Fruit fly (Drosophila melanogaster): ENCODE results near the gene CG4998.

The CG4998 gene

DNA sequence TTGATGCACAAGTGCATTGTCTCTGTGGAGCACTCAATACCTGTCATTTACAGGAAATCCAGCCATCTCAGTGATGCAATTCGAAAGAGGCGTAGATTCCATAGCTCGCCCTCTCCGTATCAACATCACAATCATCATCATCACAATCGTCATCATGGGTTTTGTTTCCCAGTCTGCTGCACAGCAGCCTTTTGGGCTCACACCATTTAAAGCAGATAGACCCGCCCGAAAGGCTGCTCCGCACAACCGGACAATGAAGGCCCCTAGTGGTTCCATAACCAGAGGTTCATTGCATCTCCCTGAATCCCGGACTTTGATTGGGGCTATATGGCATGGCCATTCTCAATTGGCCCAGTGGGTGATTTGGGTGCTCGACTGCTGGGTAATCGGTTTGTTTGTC, 3.9 kb upstream of the CG4998 start:
- no peak for TF ChIP-seq CG34406 (GFP tag; optimal IDR thresholded peaks at IDR 0.05)
- TF ChIP-seq eg (GFP tag; IDR thresholded peaks at IDR 0.05) = 0 out of 3 replicates have a peak, but pooled peaks have one; percentile 32
- peak; percentile 41 for TF ChIP-seq Eip78C (GFP tag)

DNA sequence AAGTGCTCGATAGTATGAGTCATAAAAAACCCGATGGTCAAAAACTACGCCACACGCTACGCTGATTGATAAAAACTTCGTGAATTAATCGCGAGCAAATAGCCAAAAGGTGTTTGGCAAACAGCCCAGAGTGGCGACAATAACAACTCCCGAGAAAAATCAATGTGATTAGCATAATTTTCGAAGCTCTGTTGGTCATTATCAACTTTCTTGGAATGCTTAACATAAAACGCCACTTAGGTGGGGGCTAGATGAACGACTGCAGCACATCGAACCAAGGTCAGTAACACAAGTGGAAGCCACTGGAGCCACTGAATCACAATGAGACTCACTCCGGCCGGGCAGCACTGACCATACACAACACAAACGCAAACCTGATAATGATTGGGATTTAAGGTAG, 1.1 kb upstream of the CG4998 start:
- TF ChIP-seq CG3919 (GFP tag; optimal IDR thresholded peaks at IDR 0.05) (no peak), esn (GFP tag; optimal IDR thresholded peaks at IDR 0.05) (no peak), CG8319 (GFP tag; optimal IDR thresholded peaks at IDR 0.05) (no peak), Lpt (GFP tag; optimal IDR thresholded peaks at IDR 0.05) (no peak), CG11762 (GFP tag; optimal IDR thresholded peaks at IDR 0.05; ENCODE audit: insufficient read depth) (no peak), fd85E (GFP tag; optimal IDR thresholded peaks at IDR 0.05) (no peak), CG9139 (GFP tag; optimal IDR thresholded peaks at IDR 0.05) (no peak), pdm3 (GFP tag; optimal IDR thresholded peaks at IDR 0.05) (no peak), Met (GFP tag; optimal IDR thresholded peaks at IDR 0.05) (no peak), CG8632 (GFP tag; optimal IDR thresholded peaks at IDR 0.05) (no peak), Sox14 (GFP tag; optimal IDR thresholded peaks at IDR 0.05) (no peak)

DNA sequence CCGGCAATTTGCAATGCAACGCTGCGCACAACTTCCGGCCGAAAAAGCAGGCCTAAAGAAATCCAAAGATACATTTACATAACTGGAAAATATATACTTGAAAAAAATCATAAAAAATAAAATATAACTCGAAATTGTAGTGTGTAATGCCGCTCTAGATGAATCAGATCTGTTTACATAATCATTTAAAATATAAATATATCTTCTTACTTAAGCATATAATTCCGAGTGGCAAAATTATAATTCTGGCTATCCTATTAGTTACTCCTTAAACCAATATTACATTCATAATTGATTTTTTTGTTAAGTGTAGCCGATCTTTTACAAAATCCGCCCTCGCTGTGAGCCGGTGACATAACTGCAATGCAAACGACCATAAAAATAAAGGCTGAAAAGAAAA, 660 bp downstream of the CG4998 start:
- TF ChIP-seq CG4318 (GFP tag; optimal IDR thresholded peaks at IDR 0.05) (peak; percentile 28), CG8632 (GFP tag; optimal IDR thresholded peaks at IDR 0.05) (no peak), CG32006 (GFP tag; optimal IDR thresholded peaks at IDR 0.05) (no peak), achi (GFP tag; optimal IDR thresholded peaks at IDR 0.05) (no peak), Sox102F (GFP tag; optimal IDR thresholded peaks at IDR 0.05) (no peak), CG11902 (GFP tag; optimal IDR thresholded peaks at IDR 0.05) (no peak), CG6854 (GFP tag; optimal IDR thresholded peaks at IDR 0.05) (no peak), svp (GFP tag) (no peak), net (GFP tag; optimal IDR thresholded peaks at IDR 0.05) (no peak), CG1621 (tag; optimal IDR thresholded peaks at IDR 0.05) (no peak), cyc (GFP tag; optimal IDR thresholded peaks at IDR 0.05) (no peak), pdm3 (GFP tag; optimal IDR thresholded peaks at IDR 0.05) (no peak), CG10669 (GFP tag; optimal IDR thresholded peaks at IDR 0.05) (no peak), fd59A (GFP tag; optimal IDR thresholded peaks at IDR 0.05) (no peak), fd85E (GFP tag; optimal IDR thresholded peaks at IDR 0.05) (no peak), ss (GFP tag; optimal IDR thresholded peaks at IDR 0.05) (no peak), CG8319 (GFP tag; optimal IDR thresholded peaks at IDR 0.05) (no peak), Sox15 (GFP tag; optimal IDR thresholded peaks at IDR 0.05) (no peak), CG7368 (GFP tag; optimal IDR thresholded peaks at IDR 0.05) (no peak), acj6 (GFP tag; optimal IDR thresholded peaks at IDR 0.05) (no peak), vri (GFP tag; optimal IDR thresholded peaks at IDR 0.05) (no peak), Ets96B (tag; optimal IDR thresholded peaks at IDR 0.05) (no peak), CG11294 (GFP tag; IDR thresholded peaks at IDR 0.05) (no peak), Ets21C (GFP tag; optimal IDR thresholded peaks at IDR 0.05) (no peak), CG16779 (tag; optimal IDR thresholded peaks at IDR 0.05) (no peak), Hr38 (GFP tag; optimal IDR thresholded peaks at IDR 0.05) (no peak), CG3032 (tag; optimal IDR thresholded peaks at IDR 0.05) (no peak), CG8119 (GFP tag; IDR thresholded peaks at IDR 0.05) (peak; percentile 74), Hr39 (GFP tag; optimal IDR thresholded peaks at IDR 0.05) (no peak), CG15336 (GFP tag; IDR thresholded peaks at IDR 0.05) (peak; percentile 69), CG6276 (GFP tag; optimal IDR thresholded peaks at IDR 0.05) (no peak), Hr4 (GFP tag; optimal IDR thresholded peaks at IDR 0.05) (peak; percentile 64), CG3919 (GFP tag; optimal IDR thresholded peaks at IDR 0.05) (no peak), CG10631 (GFP tag; optimal IDR thresholded peaks at IDR 0.05) (no peak), Eip93F (GFP tag; optimal IDR thresholded peaks at IDR 0.05) (no peak), Lpt (GFP tag; optimal IDR thresholded peaks at IDR 0.05) (no peak), CG31627 (GFP tag; optimal IDR thresholded peaks at IDR 0.05) (no peak), topi (GFP tag; optimal IDR thresholded peaks at IDR 0.05) (no peak), Sox14 (GFP tag; optimal IDR thresholded peaks at IDR 0.05) (no peak), Met (GFP tag; optimal IDR thresholded peaks at IDR 0.05) (no peak), eg (GFP tag; IDR thresholded peaks at IDR 0.05) (peak; percentile 31; the same call in 1 of the 3 replicates), Gug (GFP tag; IDR thresholded peaks at IDR 0.05) (no peak), Eip75B (GFP tag; optimal IDR thresholded peaks at IDR 0.05) (no peak), salr (GFP tag; optimal IDR thresholded peaks at IDR 0.05) (peak in 1 of 2 experiments; percentile 15)

Data from whole organism, prepupa.